Worm (Caenorhabditis elegans) whole organism, early embryonic: ENCODE measurements around the gene K08D8.5.

Experiments used
- aly-1 ChIP-seq: sonication (generic microtip); optimal IDR thresholded peaks from 2 replicates; lab custom pipeline; 2016; ENCODE audit warnings: missing genetic modification characterization, missing compliant biosample characterization
- ama-1 ChIP-seq: fragments of 150-350 bp; optimal IDR thresholded peaks from 2 replicates; lab custom pipeline; 2014
- ceh-13 ChIP-seq: fragments of 200-800 bp; sonication (Bioruptor generic); optimal IDR thresholded peaks from 2 replicates; lab custom pipeline; 2018; ENCODE audit warnings: mild to moderate bottlenecking, missing genetic modification characterization, missing compliant biosample characterization
- ets-7 ChIP-seq: sonication (generic microtip); optimal IDR thresholded peaks from 2 replicates; lab custom pipeline; 2016; ENCODE audit warnings: missing genotype, missing genetic modification characterization, missing compliant biosample characterization
- flt-1 ChIP-seq: fragments of 200-800 bp; sonication (Bioruptor generic); IDR thresholded peaks from 2 replicates; pipeline ENCODE4 v1.3.6; 2022; ENCODE audit warnings: missing genetic modification characterization, missing compliant biosample characterization
- hmbx-1 ChIP-seq: sonication (generic microtip); optimal IDR thresholded peaks from 2 replicates; lab custom pipeline; 2016; ENCODE audit warnings: mild to moderate bottlenecking, missing genetic modification characterization, missing compliant biosample characterization
- hmg-4 ChIP-seq: fragments of 200-800 bp; sonication (Bioruptor generic); optimal IDR thresholded peaks from 2 replicates; lab custom pipeline; 2018; ENCODE audit warnings: mild to moderate bottlenecking, missing genetic modification characterization, missing compliant biosample characterization
- hnd-1 ChIP-seq: sonication (generic microtip); optimal IDR thresholded peaks from 2 replicates; lab custom pipeline; 2016; ENCODE audit warnings: missing genetic modification characterization, missing compliant biosample characterization
- pes-1 ChIP-seq: fragments of 200-800 bp; sonication (Bioruptor generic); IDR thresholded peaks from 2 replicates; pipeline ENCODE4 v1.3.6; 2022; ENCODE audit warnings: missing genetic modification reagents, missing genetic modification characterization, missing compliant biosample characterization
- sea-1 ChIP-seq: fragments of 200-800 bp; sonication (Bioruptor generic); conservative IDR thresholded peaks from 2 replicates; pipeline ENCODE4 v1.3.6; 2022; ENCODE audit warnings: missing genetic modification characterization, missing compliant biosample characterization
- tbx-11 ChIP-seq: fragments of 200-800 bp; sonication (Bioruptor generic); IDR thresholded peaks from 2 replicates; pipeline ENCODE4 v1.3.6; 2022; ENCODE audit warnings: missing genetic modification characterization, missing compliant biosample characterization
- tbx-37 ChIP-seq: fragments of 200-800 bp; sonication (Bioruptor generic); conservative IDR thresholded peaks from 2 replicates; pipeline ENCODE4 v1.3.6; 2022; ENCODE audit warnings: missing genetic modification reagents, missing genetic modification characterization, missing compliant biosample characterization
- tra-4 ChIP-seq: sonication (generic microtip); optimal IDR thresholded peaks from 2 replicates; lab custom pipeline; 2017; ENCODE audit warnings: missing genetic modification characterization, missing compliant biosample characterization

DNA sequence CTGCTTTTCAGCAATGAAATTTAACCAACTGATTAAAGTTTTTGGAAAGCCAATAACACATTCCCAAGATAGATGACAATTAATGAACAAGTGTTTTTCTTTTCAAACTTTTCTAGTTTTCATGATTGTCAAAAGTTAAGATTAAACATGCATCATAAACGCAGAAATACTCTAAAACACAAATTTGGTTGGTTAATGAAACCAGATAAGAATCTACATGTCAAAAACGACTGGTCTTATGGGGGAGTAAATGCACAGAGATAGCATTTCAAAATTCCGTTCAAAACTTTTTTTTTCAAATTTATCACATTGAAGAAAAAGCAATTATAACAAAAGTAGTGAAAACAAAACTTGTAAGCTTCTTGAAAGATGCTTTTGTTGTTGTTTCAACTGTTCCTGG is 8.2 kb downstream of the K08D8.5 start:
- TF ChIP-seq ama-1 (lab: Kevin White, UChicago), result no peak
- no peak for TF ChIP-seq aly-1 (tag; lab: Kevin White, UChicago)
- no peak for TF ChIP-seq flt-1
- TF ChIP-seq tbx-11, result no peak
- no peak for TF ChIP-seq tra-4
- TF ChIP-seq ceh-13, result no peak
- no peak for TF ChIP-seq hnd-1 (tag; lab: Kevin White, UChicago)
- no peak for TF ChIP-seq hmg-4 (GFP tag; lab: Kevin White, UChicago)
- no peak for TF ChIP-seq ets-7 (tag; lab: Kevin White, UChicago)
- no peak for TF ChIP-seq pes-1
- TF ChIP-seq tbx-37 (GFP tag; lab: Robert Waterston, UW), result no peak
- no peak for TF ChIP-seq hmbx-1 (tag; lab: Kevin White, UChicago)
- TF ChIP-seq sea-1, result no peak
